Fruit fly (Drosophila melanogaster): ENCODE measurements around the gene nkd.

Gene nkd

DNA sequence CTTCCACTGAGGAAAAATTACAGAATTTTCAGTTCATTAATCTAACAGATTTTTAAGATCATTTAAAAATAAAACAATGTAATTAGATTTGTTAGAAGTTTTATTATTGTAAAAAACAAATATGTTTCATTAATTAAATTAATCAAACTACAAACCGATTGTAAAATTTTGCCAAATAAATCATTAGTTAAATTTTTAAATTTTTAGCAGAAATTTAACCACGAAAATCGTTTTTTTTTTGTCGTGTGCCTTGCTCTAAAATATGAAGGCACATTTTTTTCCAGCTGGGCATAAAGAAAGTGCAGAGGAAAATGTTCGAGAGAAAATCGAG, 28.6 kb upstream of the nkd start (continued):
- no peak for TF ChIP-seq seq (GFP tag; IDR thresholded peaks at IDR 0.05)
- TF ChIP-seq CG11723 (GFP tag; optimal IDR thresholded peaks at IDR 0.05): no peak

DNA sequence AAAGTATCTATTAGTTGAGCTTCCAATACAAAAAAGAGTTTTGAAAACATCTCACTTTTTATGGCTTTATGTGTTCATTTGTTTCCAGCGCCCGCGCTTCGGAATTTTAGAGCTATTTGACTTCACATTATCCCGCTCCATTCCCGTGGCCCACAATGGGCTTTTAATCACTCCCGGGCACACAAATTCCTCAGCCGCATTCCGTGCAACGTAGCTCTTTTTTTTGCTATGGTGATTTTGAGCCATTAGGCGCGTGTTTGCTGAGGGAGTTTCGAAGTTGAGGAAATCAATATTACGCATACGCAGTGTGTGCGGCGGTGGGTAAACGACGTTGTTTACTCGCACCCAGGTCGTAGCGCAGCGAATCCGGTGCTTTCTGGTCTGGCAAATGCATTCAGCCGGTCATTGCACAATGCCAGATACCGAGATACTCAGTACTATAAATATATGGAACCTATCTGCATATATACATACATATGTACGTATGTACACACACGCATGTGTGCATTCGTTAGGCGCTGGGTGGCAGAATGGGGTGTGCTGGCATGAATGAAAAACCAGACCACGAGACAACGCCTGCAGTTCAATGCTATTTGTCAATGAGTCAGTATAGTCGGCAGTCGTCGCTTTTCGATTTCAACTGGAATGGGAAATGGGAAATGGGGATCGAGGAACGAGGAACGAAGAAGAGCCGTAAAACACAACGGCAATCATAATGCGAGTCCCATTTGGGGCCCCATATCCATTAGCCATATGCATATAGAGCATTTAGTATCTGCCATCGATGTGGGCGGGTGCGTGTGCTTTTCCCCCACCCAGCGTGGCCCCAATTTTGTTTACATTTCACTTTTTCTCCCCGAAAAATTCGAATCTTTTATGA, 28.0 kb upstream of the nkd start:
- TF ChIP-seq kni (GFP tag; optimal IDR thresholded peaks at IDR 0.05) (peak; percentile 76), CG5953 (GFP tag; IDR thresholded peaks at IDR 0.05) (peak; percentile 70), chinmo (GFP tag; IDR thresholded peaks at IDR 0.05; ENCODE audit: partially characterized antibody) (0 out of 4 replicates have a peak, but pooled peaks have one; percentile 28), Mrtf (GFP tag; IDR thresholded peaks at IDR 0.05) (0 out of 3 replicates have a peak, but pooled peaks have one; percentile 46), gem (tag; optimal IDR thresholded peaks at IDR 0.05) (peak; percentile 35), CG11456 (GFP tag; IDR thresholded peaks at IDR 0.05) (0 out of 3 replicates have a peak, but pooled peaks have one; percentile 31), lab (GFP tag; optimal IDR thresholded peaks at IDR 0.05) (peak; percentile 22), ci (GFP tag; IDR thresholded peaks at IDR 0.05) (peak; percentile 69; the same call in 2 of the 3 replicates), gsb-n (tag; optimal IDR thresholded peaks at IDR 0.05) (no peak), CG11093 (GFP tag; IDR thresholded peaks at IDR 0.05) (0 out of 3 replicates have a peak, but pooled peaks have one; percentile 20), Hey (tag; optimal IDR thresholded peaks at IDR 0.05) (peak; percentile 3), CG31365 (tag; optimal IDR thresholded peaks at IDR 0.05) (no peak), CG1603 (tag; optimal IDR thresholded peaks at IDR 0.05) (peak; percentile 16), CG2116 (GFP tag; optimal IDR thresholded peaks at IDR 0.05) (no peak), CG2199 (GFP tag; IDR thresholded peaks at IDR 0.05) (peak; percentile 37; the same call in 1 of the 3 replicates), nerfin-1 (tag; optimal IDR thresholded peaks at IDR 0.05) (peak; percentile 1), CG11504 (tag; optimal IDR thresholded peaks at IDR 0.05) (peak; percentile 6), CG2120 (GFP tag; optimal IDR thresholded peaks at IDR 0.05) (no peak), az2 (GFP tag; optimal IDR thresholded peaks at IDR 0.05) (no peak), CG17359 (tag; optimal IDR thresholded peaks at IDR 0.05) (peak; percentile 53), E2f2 (GFP tag; IDR thresholded peaks at IDR 0.05) (0 out of 2 replicates have a peak, but pooled peaks have one; percentile 7), kay (GFP tag; optimal IDR thresholded peaks at IDR 0.05) (peak; percentile 19), sr (GFP tag; IDR thresholded peaks at IDR 0.05) (peak; percentile 97), sd (tag; optimal IDR thresholded peaks at IDR 0.05) (peak; percentile 94), Ravus (GFP tag; IDR thresholded peaks at IDR 0.05) (no peak), D (optimal IDR thresholded peaks at IDR 0.05) (no peak), D (GFP tag; optimal IDR thresholded peaks at IDR 0.05) (peak; percentile 14), CG16863 (GFP tag; optimal IDR thresholded peaks at IDR 0.05) (peak; percentile 18), CG8388 (GFP tag; optimal IDR thresholded peaks at IDR 0.05) (peak; percentile 1), btn (GFP tag; optimal IDR thresholded peaks at IDR 0.05) (no peak), wek (GFP tag; optimal IDR thresholded peaks at IDR 0.05) (peak; percentile 45), CG18619 (GFP tag; optimal IDR thresholded peaks at IDR 0.05) (no peak), CG43689 (GFP tag; IDR thresholded peaks at IDR 0.05) (0 out of 2 replicates have a peak, but pooled peaks have one; percentile 17), CG12769 (tag; optimal IDR thresholded peaks at IDR 0.05) (peak; percentile 69), dpn (GFP tag; optimal IDR thresholded peaks at IDR 0.05) (peak in 1 of 2 experiments; percentile 3), Stat92E (GFP tag; optimal IDR thresholded peaks at IDR 0.05) (no peak), CG6689 (GFP tag; IDR thresholded peaks at IDR 0.05) (peak; percentile 18; the same call in 1 of the 2 replicates), CG3407 (GFP tag; optimal IDR thresholded peaks at IDR 0.05) (peak; percentile 52), onecut (GFP tag; IDR thresholded peaks at IDR 0.05) (peak; percentile 55), Sox102F (GFP tag; optimal IDR thresholded peaks at IDR 0.05) (peak; percentile 34), CG11247 (GFP tag; IDR thresholded peaks at IDR 0.05) (0 out of 2 replicates have a peak, but pooled peaks have one; percentile 23), CG7987 (GFP tag; optimal IDR thresholded peaks at IDR 0.05) (peak; percentile 23), CG17568 (GFP tag; optimal IDR thresholded peaks at IDR 0.05) (no peak), abd-A (tag; optimal IDR thresholded peaks at IDR 0.05) (peak; percentile 42)
